Worm (Caenorhabditis elegans) whole organism, late embryonic: ENCODE results near the gene aff-1.

Experiments
- C38D4.7 ChIP-seq: fragments of 200-800 bp; sonication (Bioruptor generic); optimal IDR thresholded peaks from 2 replicates; lab custom pipeline; 2018; ENCODE audit warnings: mild to moderate bottlenecking, missing genetic modification characterization, moderate library complexity, missing compliant biosample characterization
- F13H6.1 ChIP-seq: sonication (generic microtip); optimal IDR thresholded peaks from 2 replicates; lab custom pipeline; 2016; ENCODE audit warnings: missing genetic modification characterization, missing compliant biosample characterization
- K02D7.2 ChIP-seq: sonication (generic microtip); optimal IDR thresholded peaks from 2 replicates; lab custom pipeline; 2017; ENCODE audit warnings: mild to moderate bottlenecking, missing genetic modification characterization, missing compliant biosample characterization
- ahr-1 ChIP-seq: sonication (generic microtip); optimal IDR thresholded peaks from 2 replicates; lab custom pipeline; 2016; ENCODE audit warnings: missing genetic modification characterization, missing compliant biosample characterization
- ceh-48 ChIP-seq: sonication (generic microtip); optimal IDR thresholded peaks from 2 replicates; lab custom pipeline; 2016; ENCODE audit warnings: missing genetic modification characterization, inconsistent platforms, missing compliant biosample characterization
- eyg-1 ChIP-seq: sonication (generic microtip); optimal IDR thresholded peaks from 2 replicates; lab custom pipeline; 2016; ENCODE audit warnings: missing genotype, missing genetic modification characterization, missing compliant biosample characterization
- nfya-1 ChIP-seq: sonication (generic microtip); optimal IDR thresholded peaks from 2 replicates; lab custom pipeline; 2017; ENCODE audit warnings: missing genetic modification characterization, mild to moderate bottlenecking, missing compliant biosample characterization, antibody characterized with exemption, moderate library complexity
- nhr-11 ChIP-seq: fragments of 150-350 bp; optimal IDR thresholded peaks from 2 replicates; lab custom pipeline; 2014; ENCODE audit warnings: missing biosample characterization, missing genetic modification characterization
- odd-2 ChIP-seq: sonication (generic microtip); optimal IDR thresholded peaks from 2 replicates; lab custom pipeline; 2017; ENCODE audit warnings: antibody characterized with exemption, mild to moderate bottlenecking, missing genetic modification characterization, missing compliant biosample characterization
- pag-3 ChIP-seq: sonication (generic microtip); optimal IDR thresholded peaks from 2 replicates; lab custom pipeline; 2016; ENCODE audit warnings: missing compliant biosample characterization, missing genetic modification characterization, borderline replicate concordance
- sdc-2 ChIP-seq: sonication (generic microtip); optimal IDR thresholded peaks from 2 replicates; lab custom pipeline; 2016; ENCODE audit warnings: missing genotype, missing genetic modification characterization, missing compliant biosample characterization
- sox-2 ChIP-seq: fragments of 200-800 bp; sonication (Bioruptor generic); IDR thresholded peaks from 2 replicates; pipeline ENCODE4 v1.3.6; 2022; ENCODE audit warnings: missing genetic modification reagents, missing genetic modification characterization, missing compliant biosample characterization
- tbx-2 ChIP-seq: sonication (generic microtip); optimal IDR thresholded peaks from 2 replicates; lab custom pipeline; 2016; ENCODE audit warnings: missing genetic modification characterization, missing compliant biosample characterization
- unc-55 ChIP-seq: sonication (generic microtip); optimal IDR thresholded peaks from 2 replicates; lab custom pipeline; 2017; ENCODE audit warnings: missing biosample characterization, missing genetic modification reagents, missing genetic modification characterization

DNA sequence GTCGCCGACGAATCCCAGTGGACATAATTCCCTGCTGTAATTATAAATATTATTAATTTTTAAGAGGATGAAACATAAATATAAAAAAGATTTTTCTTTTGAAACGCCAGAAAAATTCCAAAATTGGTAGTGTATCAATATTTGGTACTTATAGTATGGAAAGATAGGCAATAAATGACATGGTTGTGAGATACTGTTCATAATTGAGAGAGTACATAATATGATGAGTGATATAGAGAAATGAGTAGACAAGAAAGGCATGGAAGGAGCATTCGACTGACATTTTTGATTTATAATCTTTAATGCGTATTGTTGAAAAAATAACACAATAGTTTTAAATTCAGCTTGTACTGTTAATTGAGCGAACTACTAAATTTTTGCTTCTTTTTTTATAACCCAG, 34.0 kb upstream of the aff-1 start, which contains the start of gene C44B7.11:
- TF ChIP-seq unc-55 (GFP tag; lab: Kevin White, UChicago) (no peak), ahr-1 (tag; lab: Kevin White, UChicago) (no peak), pag-3 (no peak), ceh-48 (tag; lab: Kevin White, UChicago) (no peak), K02D7.2 (tag; lab: Kevin White, UChicago) (no peak), F13H6.1 (tag; lab: Kevin White, UChicago) (no peak), sdc-2 (tag; lab: Kevin White, UChicago) (no peak), tbx-2 (tag; lab: Kevin White, UChicago) (no peak), eyg-1 (no peak), nhr-11 (tag; lab: Kevin White, UChicago) (no peak), sox-2 (GFP tag; lab: Robert Waterston, UW) (no peak), odd-2 (tag; lab: Kevin White, UChicago) (no peak), C38D4.7 (no peak), nfya-1 (tag; lab: Kevin White, UChicago) (no peak)
